Fruit fly (Drosophila melanogaster) whole organism, embryonic: ENCODE measurements around the gene CG31793.

ENCODE experiments used
- Ada2b ChIP-seq: fragments of 200-800 bp; sonication (Bioruptor generic); IDR thresholded peaks from 2 replicates; pipeline ENCODE4 v1.3.6; 2022; ENCODE audit warnings: missing biosample characterization, missing genetic modification characterization
- Aef1 ChIP-seq: fragments of 200-800 bp; sonication (Bioruptor generic); IDR thresholded peaks from 3 replicates; pipeline ENCODE4 v1.3.6; 2022; ENCODE audit warnings: missing biosample characterization, missing genetic modification characterization
- Asciz ChIP-seq: fragments of 200-800 bp; sonication (Bioruptor generic); optimal IDR thresholded peaks from 2 replicates; lab custom pipeline; 2017; ENCODE audit warnings: missing biosample characterization, mild to moderate bottlenecking, missing genetic modification characterization, missing genetic modification reagents
- CG11247 ChIP-seq: fragments of 200-800 bp; sonication (Bioruptor generic); IDR thresholded peaks from 2 replicates; pipeline ENCODE4 v1.3.6; 2022; ENCODE audit warnings: missing biosample characterization, missing genetic modification characterization
- CG11504 ChIP-seq: fragments of 200-800 bp; sonication (Bioruptor generic); optimal IDR thresholded peaks from 3 replicates; lab custom pipeline; 2019; ENCODE audit warnings: missing biosample characterization, mild to moderate bottlenecking, missing genetic modification characterization, moderate library complexity
- CG12104 ChIP-seq: fragments of 200-800 bp; sonication (Bioruptor generic); optimal IDR thresholded peaks from 3 replicates; lab custom pipeline; 2016; ENCODE audit warnings: missing biosample characterization, missing genetic modification characterization
- CG12155 ChIP-seq: fragments of 200-800 bp; sonication (Bioruptor generic); optimal IDR thresholded peaks from 3 replicates; lab custom pipeline; 2016; ENCODE audit warnings: missing biosample characterization, missing genetic modification characterization
- CG13287 ChIP-seq: fragments of 200-800 bp; sonication (Bioruptor generic); IDR thresholded peaks from 2 replicates; pipeline ENCODE4 v1.3.6; 2022; ENCODE audit warnings: missing biosample characterization, missing genetic modification characterization; ENCODE audit not compliant: partially characterized antibody
- CG17385 ChIP-seq: fragments of 200-800 bp; sonication (Bioruptor generic); optimal IDR thresholded peaks from 3 replicates; lab custom pipeline; 2018; ENCODE audit warnings: missing biosample characterization, mild to moderate bottlenecking, missing genetic modification characterization
- CG30403 ChIP-seq: fragments of 200-800 bp; sonication (Bioruptor generic); optimal IDR thresholded peaks from 3 replicates; lab custom pipeline; 2016; ENCODE audit warnings: missing biosample characterization, missing genetic modification characterization
- CG3726 ChIP-seq: fragments of 200-800 bp; sonication (Bioruptor generic); IDR thresholded peaks from 3 replicates; pipeline ENCODE4, ENCODE4 v1.3.6; 2022; ENCODE audit warnings: missing biosample characterization, missing genetic modification characterization
- CG4617 ChIP-seq: fragments of 200-800 bp; sonication (Bioruptor generic); optimal IDR thresholded peaks from 3 replicates; lab custom pipeline; 2016; ENCODE audit warnings: missing biosample characterization, missing genetic modification characterization, borderline replicate concordance
- CG4730 ChIP-seq: fragments of 200-800 bp; sonication (Bioruptor generic); IDR thresholded peaks from 2 replicates; pipeline ENCODE4 v1.3.6; 2022; ENCODE audit warnings: missing biosample characterization, missing genetic modification characterization
- CG5953 ChIP-seq: fragments of 200-800 bp; sonication (Bioruptor generic); IDR thresholded peaks from 2 replicates; pipeline ENCODE4 v1.3.6; 2022; ENCODE audit warnings: missing biosample characterization, missing genetic modification characterization
- CG7556 ChIP-seq: fragments of 200-800 bp; sonication (Bioruptor generic); optimal IDR thresholded peaks from 2 replicates; lab custom pipeline; 2017; ENCODE audit warnings: missing biosample characterization, mild to moderate bottlenecking, missing genetic modification characterization
- CG7745 ChIP-seq: fragments of 200-800 bp; sonication (Bioruptor generic); optimal IDR thresholded peaks from 2 replicates; lab custom pipeline; 2018; ENCODE audit warnings: missing biosample characterization, mild to moderate bottlenecking, missing genetic modification characterization, moderate library complexity
- CG7839 ChIP-seq: fragments of 200-800 bp; sonication (Bioruptor generic); optimal IDR thresholded peaks from 3 replicates; lab custom pipeline; 2018; ENCODE audit warnings: missing biosample characterization, mild to moderate bottlenecking, missing genetic modification characterization, moderate library complexity
- CG7928 ChIP-seq: fragments of 200-800 bp; sonication (Bioruptor generic); optimal IDR thresholded peaks from 2 replicates; lab custom pipeline; 2017; ENCODE audit warnings: missing biosample characterization, mild to moderate bottlenecking, missing genetic modification characterization
- CG8359 ChIP-seq: fragments of 200-800 bp; sonication (Bioruptor generic); optimal IDR thresholded peaks from 2 replicates; lab custom pipeline; 2017; ENCODE audit warnings: missing biosample characterization, mild to moderate bottlenecking, missing genetic modification characterization, borderline replicate concordance
- CG9215 ChIP-seq: fragments of 200-800 bp; sonication (Bioruptor generic); IDR thresholded peaks from 2 replicates; pipeline ENCODE4 v1.3.6; 2022; ENCODE audit warnings: missing biosample characterization, missing genetic modification characterization
- CG9932 ChIP-seq: fragments of 200-800 bp; sonication (Bioruptor generic); IDR thresholded peaks from 2 replicates; pipeline ENCODE4 v1.3.6; 2022; ENCODE audit warnings: missing biosample characterization, missing genetic modification characterization
- CoRest ChIP-seq: fragments of 200-800 bp; sonication (Bioruptor generic); optimal IDR thresholded peaks from 3 replicates; lab custom pipeline; 2018; ENCODE audit warnings: missing biosample characterization, mild to moderate bottlenecking, missing genetic modification characterization, moderate library complexity
- Deaf1 ChIP-seq: fragments of 200-800 bp; optimal IDR thresholded peaks from 3 replicates; lab custom pipeline; 2019; ENCODE audit warnings: missing biosample characterization, mild to moderate bottlenecking, missing genetic modification characterization, moderate library complexity
- Elba2 ChIP-seq: fragments of 200-800 bp; sonication (Bioruptor generic); optimal IDR thresholded peaks from 3 replicates; lab custom pipeline; 2016; ENCODE audit warnings: missing biosample characterization, missing genetic modification characterization
- Hr51 ChIP-seq, 2 experiments: fragments of 200-800 bp; sonication (Bioruptor generic); optimal IDR thresholded peaks; 2 replicates in 1 of 2; 3 replicates in 1 of 2; lab custom pipeline; 2016 to 2018; ENCODE audit warnings: missing biosample characterization in 2 of 2, missing genetic modification characterization in 2 of 2, mild to moderate bottlenecking in 1 of 2, moderate library complexity in 1 of 2
- Kr ChIP-seq: fragments of 200-800 bp; sonication (Bioruptor generic); optimal IDR thresholded peaks from 2 replicates; lab custom pipeline; 2017; ENCODE audit warnings: missing biosample characterization, mild to moderate bottlenecking, missing genetic modification characterization
- Med ChIP-seq: fragments of 200-800 bp; sonication (Bioruptor generic); peaks from one replicate; lab custom pipeline; 2016; ENCODE audit warnings: missing biosample characterization, missing genetic modification characterization, mild to moderate bottlenecking, inconsistent platforms, moderate library complexity
- NfI ChIP-seq: fragments of 200-800 bp; sonication (Bioruptor generic); optimal IDR thresholded peaks from 3 replicates; lab custom pipeline; 2018; ENCODE audit warnings: missing biosample characterization, mild to moderate bottlenecking, missing genetic modification characterization, moderate library complexity
- Sox102F ChIP-seq: fragments of 200-800 bp; sonication (Bioruptor generic); optimal IDR thresholded peaks from 2 replicates; lab custom pipeline; 2018; ENCODE audit warnings: missing biosample characterization, mild to moderate bottlenecking, missing genetic modification characterization, moderate library complexity
- bcd ChIP-seq: fragments of 200-800 bp; sonication (Bioruptor generic); optimal IDR thresholded peaks from 2 replicates; lab custom pipeline; 2017; ENCODE audit warnings: missing biosample characterization, mild to moderate bottlenecking, missing genetic modification characterization
- bsh ChIP-seq, 2 experiments: fragments of 200-800 bp; sonication (Bioruptor generic); optimal IDR thresholded peaks; 2 replicates each; lab custom pipeline; 2017 to 2018; ENCODE audit warnings: mild to moderate bottlenecking in 2 of 2, missing biosample characterization in 2 of 2, missing genetic modification characterization in 2 of 2, moderate library complexity in 1 of 2
- chinmo ChIP-seq: fragments of 200-800 bp; sonication (Bioruptor generic); IDR thresholded peaks from 4 replicates; pipeline ENCODE4 v1.3.6; 2022; ENCODE audit warnings: missing biosample characterization, missing genetic modification characterization; ENCODE audit not compliant: partially characterized antibody
- croc ChIP-seq: fragments of 200-800 bp; sonication (Bioruptor generic); conservative IDR thresholded peaks from 3 replicates; pipeline ENCODE4 v1.3.6; 2022; ENCODE audit warnings: missing biosample characterization, missing genetic modification characterization
- dm ChIP-seq: fragments of 200-800 bp; sonication (Bioruptor generic); optimal IDR thresholded peaks from 3 replicates; lab custom pipeline; 2016; ENCODE audit warnings: missing biosample characterization, missing genetic modification characterization
- en ChIP-seq: fragments of 200-800 bp; sonication (Bioruptor generic); optimal IDR thresholded peaks from 2 replicates; lab custom pipeline; 2016; ENCODE audit warnings: missing biosample characterization, missing genetic modification characterization
- eve ChIP-seq, 2 experiments: fragments of >200 bp; optimal IDR thresholded peaks; 2 replicates each; lab custom pipeline; 2017; ENCODE audit warnings: missing biosample characterization in 2 of 2, missing genetic modification characterization in 2 of 2
- fd102C ChIP-seq: fragments of 200-800 bp; sonication (Bioruptor generic); optimal IDR thresholded peaks from 2 replicates; lab custom pipeline; 2018; ENCODE audit warnings: missing biosample characterization, mild to moderate bottlenecking, missing genetic modification characterization, moderate library complexity
- gem ChIP-seq: fragments of 200-800 bp; sonication (Bioruptor generic); optimal IDR thresholded peaks from 2 replicates; lab custom pipeline; 2019; ENCODE audit warnings: missing biosample characterization, mild to moderate bottlenecking, missing genetic modification characterization, moderate library complexity
- gsb ChIP-seq: fragments of 200-800 bp; sonication (Bioruptor generic); IDR thresholded peaks from 2 replicates; pipeline ENCODE4 v1.3.6; 2022; ENCODE audit warnings: missing biosample characterization, missing genetic modification characterization
- kah ChIP-seq: fragments of 200-800 bp; sonication (Bioruptor generic); optimal IDR thresholded peaks from 2 replicates; lab custom pipeline; 2018; ENCODE audit warnings: missing biosample characterization, mild to moderate bottlenecking, missing genetic modification characterization
- lilli ChIP-seq: fragments of 200-800 bp; sonication (Bioruptor generic); optimal IDR thresholded peaks from 3 replicates; lab custom pipeline; 2016; ENCODE audit warnings: missing biosample characterization, missing genetic modification characterization
- lola ChIP-seq, 3 experiments: fragments of >200 bp in 2 of 3; fragments of 200-800 bp in 1 of 3; sonication (Bioruptor generic) in 1 of 3; optimal IDR thresholded peaks; 2 replicates each; lab custom pipeline; 2017 to 2019; ENCODE audit warnings: missing biosample characterization in 3 of 3, missing genetic modification characterization in 3 of 3, mild to moderate bottlenecking in 1 of 3, moderate library complexity in 1 of 3
- nmo ChIP-seq: fragments of 200-800 bp; sonication (Bioruptor generic); optimal IDR thresholded peaks from 2 replicates; lab custom pipeline; 2018; ENCODE audit warnings: missing biosample characterization, mild to moderate bottlenecking, missing genetic modification characterization, moderate library complexity
- oc ChIP-seq: fragments of 200-800 bp; sonication (Bioruptor generic); optimal IDR thresholded peaks from 2 replicates; lab custom pipeline; 2018; ENCODE audit warnings: missing biosample characterization, mild to moderate bottlenecking, missing genetic modification characterization, moderate library complexity
- phol ChIP-seq: fragments of 200-800 bp; sonication (Bioruptor generic); optimal IDR thresholded peaks from 3 replicates; lab custom pipeline; 2018; ENCODE audit warnings: missing biosample characterization, mild to moderate bottlenecking, missing genetic modification characterization, moderate library complexity
- repo ChIP-seq: fragments of 200-800 bp; sonication (Bioruptor generic); optimal IDR thresholded peaks from 2 replicates; lab custom pipeline; 2016; ENCODE audit warnings: missing biosample characterization, missing genetic modification characterization
- sim ChIP-seq: fragments of 200-800 bp; sonication (Bioruptor generic); IDR thresholded peaks from 2 replicates; pipeline ENCODE4 v1.3.6; 2022; ENCODE audit warnings: missing biosample characterization, missing genetic modification characterization
- tap ChIP-seq: fragments of 200-800 bp; optimal IDR thresholded peaks from 3 replicates; lab custom pipeline; 2019; ENCODE audit warnings: missing biosample characterization, mild to moderate bottlenecking, missing genetic modification characterization, moderate library complexity

CG31793 gene

dm6 chr2L:18982826-18983758 lies 20.1 kb upstream of the CG31793 start:
- TF ChIP-seq bsh (GFP tag; optimal IDR thresholded peaks at IDR 0.05; lab: Kevin White, UChicago) (peak in 1 of 2 experiments; percentile 15), CG4617 (GFP tag; lab: Kevin White, UChicago) (no peak), CG9215 (GFP tag; lab: Robert Waterston, UW) (0 out of 2 replicates have a peak, but pooled peaks have one; percentile 12), CG17385 (peak; percentile 3), eve (GFP tag; optimal IDR thresholded peaks at IDR 0.05; lab: Kevin White, UChicago) (peak in 1 of 2 experiments; percentile 43), Sox102F (GFP tag; lab: Kevin White, UChicago) (peak; percentile 3), CG3726 (GFP tag; lab: Robert Waterston, UW) (no peak), Hr51 (GFP tag; optimal IDR thresholded peaks at IDR 0.05; lab: Kevin White, UChicago) (peak in 1 of 2 experiments; percentile 15), CG7928 (GFP tag; lab: Kevin White, UChicago) (no peak), en (GFP tag; lab: Kevin White, UChicago) (no peak), dm (GFP tag; lab: Kevin White, UChicago) (no peak), croc (GFP tag; lab: Robert Waterston, UW) (no peak), NfI (GFP tag; lab: Kevin White, UChicago) (no peak), repo (GFP tag; lab: Kevin White, UChicago) (no peak), fd102C (GFP tag; lab: Kevin White, UChicago) (no peak), CG7839 (tag; lab: Kevin White, UChicago) (peak; percentile 20), CG9932 (GFP tag; lab: Robert Waterston, UW) (no peak), Ada2b (no peak), Med (GFP tag; lab: Kevin White, UChicago) (peak; percentile 55), CG11247 (no peak), CoRest (tag; lab: Kevin White, UChicago) (no peak), gem (tag; lab: Kevin White, UChicago) (peak; percentile 41), bcd (GFP tag; lab: Kevin White, UChicago) (no peak), CG4730 (GFP tag; lab: Robert Waterston, UW) (no peak), CG30403 (GFP tag; lab: Kevin White, UChicago) (peak; percentile 4), kah (no peak), Deaf1 (no peak), CG13287 (no peak), CG8359 (GFP tag; lab: Kevin White, UChicago) (no peak), Asciz (no peak), Aef1 (GFP tag; lab: Robert Waterston, UW) (no peak), CG5953 (no peak), chinmo (GFP tag; lab: Robert Waterston, UW) (no peak), nmo (GFP tag; lab: Kevin White, UChicago) (peak; percentile 16), tap (tag; lab: Kevin White, UChicago) (no peak), lola (GFP tag; optimal IDR thresholded peaks at IDR 0.05; lab: Kevin White, UChicago) (peak in 1 of 3 experiments; percentile 3), Elba2 (no peak), gsb (GFP tag; lab: Robert Waterston, UW) (no peak), CG7556 (GFP tag; lab: Kevin White, UChicago) (peak; percentile 33), oc (tag; lab: Kevin White, UChicago) (no peak), sim (GFP tag; lab: Robert Waterston, UW) (no peak), phol (tag; lab: Kevin White, UChicago) (peak; percentile 17), CG7745 (tag; lab: Kevin White, UChicago) (no peak), lilli (GFP tag; lab: Kevin White, UChicago) (no peak), Kr (peak; percentile 5), CG11504 (peak; percentile 51), CG12155 (GFP tag; lab: Kevin White, UChicago) (no peak), CG12104 (no peak)
